Worm (Caenorhabditis elegans) whole organism, early embryonic: ENCODE data around the gene C09F12.3.

Experiments used
- B0310.2 ChIP-seq: sonication (generic microtip); optimal IDR thresholded peaks from 2 replicates; lab custom pipeline; 2016; ENCODE audit warnings: mild to moderate bottlenecking, missing genetic modification characterization, missing compliant biosample characterization
- aly-1 ChIP-seq: sonication (generic microtip); optimal IDR thresholded peaks from 2 replicates; lab custom pipeline; 2016; ENCODE audit warnings: missing genetic modification characterization, missing compliant biosample characterization
- ama-1 ChIP-seq: fragments of 150-350 bp; optimal IDR thresholded peaks from 2 replicates; lab custom pipeline; 2014
- ceh-36 ChIP-seq: sonication (generic microtip); optimal IDR thresholded peaks from 2 replicates; lab custom pipeline; 2016; ENCODE audit warnings: missing genetic modification characterization, inconsistent platforms, missing compliant biosample characterization
- flt-1 ChIP-seq: fragments of 200-800 bp; sonication (Bioruptor generic); IDR thresholded peaks from 2 replicates; pipeline ENCODE4 v1.3.6; 2022; ENCODE audit warnings: missing genetic modification characterization, missing compliant biosample characterization
- pes-1 ChIP-seq: fragments of 200-800 bp; sonication (Bioruptor generic); IDR thresholded peaks from 2 replicates; pipeline ENCODE4 v1.3.6; 2022; ENCODE audit warnings: missing genetic modification reagents, missing genetic modification characterization, missing compliant biosample characterization
- scrt-1 ChIP-seq: fragments of 200-800 bp; sonication (Bioruptor generic); IDR thresholded peaks from 2 replicates; pipeline ENCODE4 v1.3.6; 2022; ENCODE audit warnings: missing genetic modification characterization, missing compliant biosample characterization
- sea-1 ChIP-seq: fragments of 200-800 bp; sonication (Bioruptor generic); conservative IDR thresholded peaks from 2 replicates; pipeline ENCODE4 v1.3.6; 2022; ENCODE audit warnings: missing genetic modification characterization, missing compliant biosample characterization
- tbx-11 ChIP-seq: fragments of 200-800 bp; sonication (Bioruptor generic); IDR thresholded peaks from 2 replicates; pipeline ENCODE4 v1.3.6; 2022; ENCODE audit warnings: missing genetic modification characterization, missing compliant biosample characterization
- tbx-37 ChIP-seq: fragments of 200-800 bp; sonication (Bioruptor generic); conservative IDR thresholded peaks from 2 replicates; pipeline ENCODE4 v1.3.6; 2022; ENCODE audit warnings: missing genetic modification reagents, missing genetic modification characterization, missing compliant biosample characterization
- tra-4 ChIP-seq: sonication (generic microtip); optimal IDR thresholded peaks from 2 replicates; lab custom pipeline; 2017; ENCODE audit warnings: missing genetic modification characterization, missing compliant biosample characterization

DNA sequence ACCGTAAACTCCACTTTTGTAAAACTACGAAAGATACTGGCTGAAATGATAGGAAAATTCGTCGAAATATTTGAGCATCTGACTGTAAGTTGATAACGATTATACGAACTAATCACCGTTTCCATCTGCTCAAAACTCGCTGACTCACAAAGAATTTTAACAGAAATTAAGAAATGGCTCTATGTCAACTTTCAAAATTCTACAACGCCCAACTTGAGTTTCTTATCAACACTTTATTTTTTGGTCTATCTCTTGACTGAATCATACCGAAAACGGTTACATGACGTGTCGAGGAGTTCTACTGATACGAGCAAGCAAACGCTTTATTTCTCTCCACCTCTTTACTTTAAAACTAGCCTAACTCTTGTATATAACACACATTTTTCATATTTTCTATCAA lies 4.5 kb upstream of the C09F12.3 start, which contains the start of gene clc-1:
- no peak for TF ChIP-seq tra-4 (tag; lab: Kevin White, UChicago)
- TF ChIP-seq ama-1 (lab: Kevin White, UChicago), result no peak
- no peak for TF ChIP-seq aly-1 (tag; lab: Kevin White, UChicago)
- no peak for TF ChIP-seq ceh-36 (tag; lab: Kevin White, UChicago)
- no peak for TF ChIP-seq tbx-37 (GFP tag; lab: Robert Waterston, UW)
- no peak for TF ChIP-seq flt-1
- no peak for TF ChIP-seq B0310.2 (tag; lab: Kevin White, UChicago)
- no peak for TF ChIP-seq pes-1 (GFP tag; lab: Robert Waterston, UW)
- TF ChIP-seq tbx-11 (GFP tag; lab: Robert Waterston, UW), result no peak
- no peak for TF ChIP-seq scrt-1 (GFP tag; lab: Robert Waterston, UW)
- no peak for TF ChIP-seq sea-1 (GFP tag; lab: Robert Waterston, UW)
